Worm (Caenorhabditis elegans): Measurements from ENCODE around the gene C05G5.5.

DNA sequence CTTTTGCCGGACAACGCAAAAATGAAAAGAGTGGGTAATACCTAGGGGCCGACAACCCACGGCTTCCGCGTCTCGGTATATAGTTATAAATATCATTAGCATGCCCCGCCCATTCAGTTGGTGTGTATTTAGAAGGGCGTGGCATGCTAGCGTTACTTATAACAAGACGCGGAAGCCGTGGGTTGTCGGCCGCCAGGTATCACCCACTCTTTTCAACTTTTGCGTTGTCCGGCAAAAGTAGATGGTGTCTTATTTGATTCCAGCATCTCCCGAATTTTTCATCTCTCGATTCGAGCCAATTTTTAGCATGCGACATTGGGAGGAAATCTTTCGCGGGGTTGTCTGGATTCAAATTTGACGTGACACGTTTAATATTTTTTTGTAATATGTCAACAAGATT, 43.1 kb downstream of the C05G5.5 start:
- TF ChIP-seq ama-1 (optimal IDR thresholded peaks at IDR 0.05) (no peak), ceh-36 (tag; optimal IDR thresholded peaks at IDR 0.05) (no peak), F13C5.2 (tag; optimal IDR thresholded peaks at IDR 0.05) (no peak), hnd-1 (tag; optimal IDR thresholded peaks at IDR 0.05) (no peak), hmbx-1 (tag; optimal IDR thresholded peaks at IDR 0.05) (no peak), aly-1 (tag; optimal IDR thresholded peaks at IDR 0.05) (no peak), pes-1 (GFP tag; IDR thresholded peaks at IDR 0.05) (no peak), hmg-4 (GFP tag; optimal IDR thresholded peaks at IDR 0.05) (no peak)

Measured in whole organism, early embryonic.